Fruit fly (Drosophila melanogaster) whole organism, pupa: Measurements from ENCODE around the gene Ced-12.

Experiments
- CG15710 ChIP-seq: fragments of 200-800 bp; sonication (Bioruptor generic); optimal IDR thresholded peaks from 2 replicates; lab custom pipeline; 2018; ENCODE audit warnings: missing biosample characterization, mild to moderate bottlenecking, missing genetic modification characterization, moderate library complexity
- CG17806 ChIP-seq: fragments of 200-800 bp; sonication (Bioruptor generic); optimal IDR thresholded peaks from 2 replicates; lab custom pipeline; 2018; ENCODE audit warnings: missing biosample characterization, mild to moderate bottlenecking, missing genetic modification characterization, moderate library complexity
- Pif1B ChIP-seq: fragments of 200-800 bp; sonication (Bioruptor generic); optimal IDR thresholded peaks from 3 replicates; lab custom pipeline; 2016; ENCODE audit warnings: missing biosample characterization, missing genetic modification characterization

DNA sequence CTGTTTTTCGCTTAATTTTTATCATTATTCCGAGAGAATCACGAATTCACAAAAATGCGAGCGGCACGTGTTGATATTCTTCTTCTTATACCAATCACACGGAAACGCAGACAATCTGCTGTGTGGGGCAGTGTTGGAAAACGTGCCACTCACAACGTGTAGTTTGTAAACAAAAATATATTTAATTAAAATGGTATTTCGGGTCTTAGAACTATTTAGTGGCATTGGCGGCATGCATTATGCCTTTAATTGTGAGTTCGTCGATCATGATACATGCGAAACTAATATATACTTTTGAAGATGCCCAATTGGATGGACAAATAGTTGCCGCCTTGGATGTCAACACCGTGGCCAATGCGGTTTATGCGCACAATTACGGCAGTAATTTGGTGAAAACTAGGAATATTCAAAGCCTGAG is 1.2 kb upstream of the Ced-12 start, which contains the start of the genes CG6712 and Mt2:
- no peak for TF ChIP-seq Pif1B (GFP tag; lab: Kevin White, UChicago)
- no peak for TF ChIP-seq CG15710
- no peak for TF ChIP-seq CG17806 (tag; lab: Kevin White, UChicago)
